Worm (Caenorhabditis elegans) whole organism, mixed stage, embryonic: ENCODE measurements around the gene srw-139.

Experiments
- ceh-43 ChIP-seq: fragments of 200-800 bp; sonication (Bioruptor generic); optimal IDR thresholded peaks from 2 replicates; lab custom pipeline; 2018; ENCODE audit warnings: mild to moderate bottlenecking, missing genetic modification characterization, moderate library complexity, missing compliant biosample characterization
- elt-3 ChIP-seq: fragments of 150-350 bp; optimal IDR thresholded peaks from 2 replicates; lab custom pipeline; 2014; ENCODE audit warnings: missing biosample characterization, missing genetic modification characterization
- flh-1 ChIP-seq: fragments of 200-800 bp; sonication (Bioruptor generic); optimal IDR thresholded peaks from 2 replicates; lab custom pipeline; 2018; ENCODE audit warnings: mild to moderate bottlenecking, missing genetic modification characterization, moderate library complexity, missing compliant biosample characterization
- ham-2 ChIP-seq: fragments of 200-800 bp; sonication (Bioruptor generic); optimal IDR thresholded peaks from 2 replicates; lab custom pipeline; 2018; ENCODE audit warnings: mild to moderate bottlenecking, missing genetic modification characterization, missing compliant biosample characterization
- mab-5 ChIP-seq: fragments of 150-350 bp; optimal IDR thresholded peaks from 2 replicates; lab custom pipeline; 2014; ENCODE audit warnings: missing biosample characterization, missing genetic modification characterization
- nhr-12 ChIP-seq: fragments of 150-350 bp; optimal IDR thresholded peaks from 2 replicates; lab custom pipeline; 2014; ENCODE audit warnings: missing biosample characterization, missing genetic modification characterization
- nhr-76 ChIP-seq: sonication (generic microtip); optimal IDR thresholded peaks from 2 replicates; lab custom pipeline; 2017; ENCODE audit warnings: missing biosample characterization, missing genetic modification characterization
- pha-4 ChIP-seq: fragments of 150-350 bp; optimal IDR thresholded peaks from 2 replicates; lab custom pipeline; 2018; ENCODE audit warnings: missing biosample characterization, missing genetic modification reagents, missing genetic modification characterization
- snpc-4 ChIP-seq: fragments of 150-350 bp; optimal IDR thresholded peaks from 2 replicates; lab custom pipeline; 2014; ENCODE audit warnings: missing biosample characterization, missing genetic modification characterization
- unc-62 ChIP-seq: fragments of 150-350 bp; optimal IDR thresholded peaks from 2 replicates; lab custom pipeline; 2014; ENCODE audit warnings: missing biosample characterization, missing genetic modification reagents, missing genetic modification characterization
- ztf-11 ChIP-seq: fragments of 150-350 bp; optimal IDR thresholded peaks from 2 replicates; lab custom pipeline; 2014; ENCODE audit warnings: missing biosample characterization, missing genetic modification characterization

- TF ChIP-seq ham-2 (GFP tag; lab: Kevin White, UChicago) (no peak), ztf-11 (tag; lab: Kevin White, UChicago) (no peak), elt-3 (tag; lab: Kevin White, UChicago) (no peak), pha-4 (tag; lab: Kevin White, UChicago) (no peak), ceh-43 (GFP tag; lab: Kevin White, UChicago) (no peak), mab-5 (no peak), flh-1 (GFP tag; lab: Kevin White, UChicago) (no peak), unc-62 (no peak), nhr-76 (tag; lab: Kevin White, UChicago) (no peak), snpc-4 (no peak), nhr-12 (tag; lab: Kevin White, UChicago) (no peak)
Observed at ce11 chrV:3014185-3014584, 29.0 kb upstream of the srw-139 start, which contains the start of gene K12D9.1.
